Fruit fly (Drosophila melanogaster): Measurements from ENCODE around the gene tsg.

DNA sequence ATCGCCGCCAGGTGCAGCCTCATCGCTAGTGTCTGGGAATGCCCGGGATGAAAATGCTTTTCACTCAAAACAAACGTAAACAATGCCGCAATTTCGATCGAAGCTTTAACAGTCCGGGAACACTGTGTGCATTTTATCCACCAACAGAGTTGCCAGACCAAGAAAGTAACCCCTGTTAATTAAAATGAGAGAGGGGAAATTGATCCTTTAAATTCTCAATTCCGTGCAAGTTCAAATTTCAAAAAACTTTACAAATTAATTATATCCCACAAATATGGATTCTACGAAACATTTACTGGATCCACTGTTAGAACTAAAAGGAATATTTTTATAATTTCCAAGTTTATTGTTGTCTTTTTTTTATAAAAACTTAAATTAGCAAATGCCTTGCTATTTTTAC, 1.1 kb downstream of the tsg start, which contains the start of gene gd:
- TF ChIP-seq chinmo (GFP tag; IDR thresholded peaks at IDR 0.05; ENCODE audit: partially characterized antibody) (no peak), grau (tag; optimal IDR thresholded peaks at IDR 0.05) (no peak), Tbp (GFP tag; optimal IDR thresholded peaks at IDR 0.05) (no peak), CG18599 (GFP tag; optimal IDR thresholded peaks at IDR 0.05) (no peak)
